Fruit fly (Drosophila melanogaster) whole organism, embryonic: ENCODE results near the gene CG10801.

Experiments
- Adf1 ChIP-seq: fragments of 200-800 bp; sonication (Bioruptor generic); IDR thresholded peaks from 2 replicates; pipeline ENCODE4 v1.3.6; 2022; ENCODE audit warnings: missing biosample characterization, missing genetic modification characterization
- Aef1 ChIP-seq: fragments of 200-800 bp; sonication (Bioruptor generic); IDR thresholded peaks from 3 replicates; pipeline ENCODE4 v1.3.6; 2022; ENCODE audit warnings: missing biosample characterization, missing genetic modification characterization
- CG10565 ChIP-seq: fragments of 200-800 bp; sonication (Bioruptor generic); optimal IDR thresholded peaks from 3 replicates; lab custom pipeline; 2016; ENCODE audit warnings: missing biosample characterization, mild to moderate bottlenecking, missing genetic modification characterization
- CG11093 ChIP-seq: fragments of 200-800 bp; sonication (Bioruptor generic); IDR thresholded peaks from 3 replicates; pipeline ENCODE4 v1.3.6; 2022; ENCODE audit warnings: missing biosample characterization, missing genetic modification characterization
- CG11695 ChIP-seq: fragments of 200-800 bp; sonication (Bioruptor generic); IDR thresholded peaks from 3 replicates; pipeline ENCODE4 v1.3.6; 2022; ENCODE audit warnings: missing biosample characterization, missing genetic modification characterization
- CG11696 ChIP-seq: fragments of 200-800 bp; sonication (Bioruptor generic); IDR thresholded peaks from 2 replicates; pipeline ENCODE4 v1.3.6; 2022; ENCODE audit warnings: missing biosample characterization, missing genetic modification characterization
- CG14860 ChIP-seq: fragments of 200-800 bp; sonication (Bioruptor generic); IDR thresholded peaks from 3 replicates; pipeline ENCODE4 v1.3.6; 2022; ENCODE audit warnings: missing biosample characterization, missing genetic modification characterization; ENCODE audit not compliant: partially characterized antibody
- CG17612 ChIP-seq: fragments of 200-800 bp; sonication (Bioruptor generic); IDR thresholded peaks from 2 replicates; pipeline ENCODE4 v1.3.6; 2022; ENCODE audit warnings: missing biosample characterization, missing genetic modification characterization
- CG2116 ChIP-seq: fragments of 200-800 bp; sonication (Bioruptor generic); optimal IDR thresholded peaks from 3 replicates; lab custom pipeline; 2018; ENCODE audit warnings: missing biosample characterization, mild to moderate bottlenecking, missing genetic modification characterization
- CG2875 ChIP-seq: fragments of 200-800 bp; sonication (Bioruptor generic); optimal IDR thresholded peaks from 2 replicates; lab custom pipeline; 2017; ENCODE audit warnings: missing biosample characterization, mild to moderate bottlenecking, missing genetic modification characterization, missing genetic modification reagents
- CG30431 ChIP-seq: fragments of 200-800 bp; sonication (Bioruptor generic); optimal IDR thresholded peaks from 2 replicates; lab custom pipeline; 2017; ENCODE audit warnings: missing biosample characterization, missing genetic modification characterization
- CG33557 ChIP-seq: fragments of 200-800 bp; sonication (Bioruptor generic); optimal IDR thresholded peaks from 2 replicates; lab custom pipeline; 2019; ENCODE audit warnings: missing biosample characterization, mild to moderate bottlenecking, missing genetic modification characterization, moderate library complexity
- CG3847 ChIP-seq: fragments of 200-800 bp; sonication (Bioruptor generic); IDR thresholded peaks from 2 replicates; pipeline ENCODE4 v1.3.6; 2022; ENCODE audit warnings: missing biosample characterization, missing genetic modification characterization
- CG4424 ChIP-seq: fragments of 200-800 bp; sonication (Bioruptor generic); optimal IDR thresholded peaks from 3 replicates; lab custom pipeline; 2016; ENCODE audit warnings: missing biosample characterization, missing genetic modification characterization
- CG5180 ChIP-seq: fragments of 200-800 bp; sonication (Bioruptor generic); optimal IDR thresholded peaks from 3 replicates; lab custom pipeline; 2017; ENCODE audit warnings: missing biosample characterization, missing genetic modification characterization, mild to moderate bottlenecking, moderate library complexity, missing genetic modification reagents
- CG6765 ChIP-seq: fragments of 200-800 bp; sonication (Bioruptor generic); optimal IDR thresholded peaks from 3 replicates; lab custom pipeline; 2017; ENCODE audit warnings: missing biosample characterization, mild to moderate bottlenecking, missing genetic modification characterization
- CG7786 ChIP-seq: fragments of 200-800 bp; sonication (Bioruptor generic); optimal IDR thresholded peaks from 2 replicates; lab custom pipeline; 2016; ENCODE audit warnings: missing biosample characterization, missing genetic modification characterization
- CG9932 ChIP-seq: fragments of 200-800 bp; sonication (Bioruptor generic); IDR thresholded peaks from 2 replicates; pipeline ENCODE4 v1.3.6; 2022; ENCODE audit warnings: missing biosample characterization, missing genetic modification characterization
- Camta ChIP-seq: fragments of 200-800 bp; sonication (Bioruptor generic); optimal IDR thresholded peaks from 2 replicates; lab custom pipeline; 2016; ENCODE audit warnings: missing biosample characterization, missing genetic modification characterization
- CoRest ChIP-seq: fragments of 200-800 bp; sonication (Bioruptor generic); optimal IDR thresholded peaks from 3 replicates; lab custom pipeline; 2018; ENCODE audit warnings: missing biosample characterization, mild to moderate bottlenecking, missing genetic modification characterization, moderate library complexity
- D19A ChIP-seq: fragments of 200-800 bp; optimal IDR thresholded peaks from 3 replicates; lab custom pipeline; 2019; ENCODE audit warnings: missing biosample characterization, mild to moderate bottlenecking, missing genetic modification characterization, moderate library complexity
- Doc3 ChIP-seq: fragments of 200-800 bp; sonication (Bioruptor generic); IDR thresholded peaks from 3 replicates; pipeline ENCODE4 v1.3.6; 2022; ENCODE audit warnings: missing biosample characterization, missing genetic modification characterization; ENCODE audit not compliant: partially characterized antibody
- E2f2 ChIP-seq: fragments of 200-800 bp; sonication (Bioruptor generic); IDR thresholded peaks from 2 replicates; pipeline ENCODE4 v1.3.6; 2022; ENCODE audit warnings: missing biosample characterization, missing genetic modification characterization
- Eip74EF ChIP-seq, 2 experiments: fragments of 200-800 bp in 1 of 2; fragments of >200 bp in 1 of 2; sonication (Bioruptor generic) in 1 of 2; optimal IDR thresholded peaks; 2 replicates each; lab custom pipeline; 2017 to 2019; ENCODE audit warnings: missing biosample characterization in 2 of 2, missing genetic modification characterization in 2 of 2, mild to moderate bottlenecking in 1 of 2, moderate library complexity in 1 of 2
- Hmr ChIP-seq: fragments of 200-800 bp; sonication (Bioruptor generic); optimal IDR thresholded peaks from 3 replicates; lab custom pipeline; 2017; ENCODE audit warnings: mild to moderate bottlenecking, missing biosample characterization, missing genetic modification reagents, missing genetic modification characterization
- Lpt ChIP-seq: fragments of >200 bp; optimal IDR thresholded peaks from 2 replicates; lab custom pipeline; 2018; ENCODE audit warnings: missing biosample characterization, missing genetic modification characterization
- Nf-YB ChIP-seq: fragments of 200-800 bp; sonication (Bioruptor generic); optimal IDR thresholded peaks from 3 replicates; lab custom pipeline; 2019; ENCODE audit warnings: missing biosample characterization, mild to moderate bottlenecking, missing genetic modification characterization, moderate library complexity
- Ptx1 ChIP-seq: fragments of 200-800 bp; sonication (Bioruptor generic); IDR thresholded peaks from 2 replicates; pipeline ENCODE4 v1.3.6; 2022; ENCODE audit warnings: missing biosample characterization, missing genetic modification characterization
- Sry-δ ChIP-seq: fragments of 200-800 bp; sonication (Bioruptor generic); optimal IDR thresholded peaks from 2 replicates; lab custom pipeline; 2016; ENCODE audit warnings: missing biosample characterization, missing genetic modification characterization
- Tbp ChIP-seq: fragments of >200 bp; optimal IDR thresholded peaks from 2 replicates; lab custom pipeline; 2018; ENCODE audit warnings: missing biosample characterization, missing genetic modification characterization
- amos ChIP-seq: fragments of 200-800 bp; sonication (Bioruptor generic); IDR thresholded peaks from 2 replicates; pipeline ENCODE4 v1.3.6; 2022; ENCODE audit warnings: missing biosample characterization, missing genetic modification characterization; ENCODE audit not compliant: partially characterized antibody
- ara ChIP-seq: fragments of 200-800 bp; sonication (Bioruptor generic); IDR thresholded peaks from 2 replicates; pipeline ENCODE4 v1.3.6; 2022; ENCODE audit warnings: missing biosample characterization, missing genetic modification characterization
- ase ChIP-seq: fragments of 200-800 bp; sonication (Bioruptor generic); IDR thresholded peaks from 3 replicates; pipeline ENCODE4 v1.3.6; 2022; ENCODE audit warnings: missing biosample characterization, missing genetic modification characterization
- bcd ChIP-seq: fragments of 200-800 bp; sonication (Bioruptor generic); optimal IDR thresholded peaks from 2 replicates; lab custom pipeline; 2017; ENCODE audit warnings: missing biosample characterization, mild to moderate bottlenecking, missing genetic modification characterization
- cato ChIP-seq: fragments of 200-800 bp; sonication (Bioruptor generic); optimal IDR thresholded peaks from 2 replicates; lab custom pipeline; 2016; ENCODE audit warnings: missing biosample characterization, missing genetic modification characterization, borderline replicate concordance
- cwo ChIP-seq: fragments of 200-800 bp; sonication (Bioruptor generic); optimal IDR thresholded peaks from 3 replicates; lab custom pipeline; 2017; ENCODE audit warnings: missing biosample characterization, missing genetic modification characterization, mild to moderate bottlenecking, moderate library complexity, missing genetic modification reagents
- dati ChIP-seq: fragments of 200-800 bp; sonication (Bioruptor generic); IDR thresholded peaks from 2 replicates; pipeline ENCODE4 v1.3.6; 2022; ENCODE audit warnings: missing biosample characterization, missing genetic modification characterization
- dimm ChIP-seq: fragments of 200-800 bp; sonication (Bioruptor generic); IDR thresholded peaks from 2 replicates; pipeline ENCODE4 v1.3.6; 2022; ENCODE audit warnings: missing biosample characterization, missing genetic modification characterization
- emc ChIP-seq: fragments of 200-800 bp; sonication (Bioruptor generic); optimal IDR thresholded peaks from 2 replicates; lab custom pipeline; 2016; ENCODE audit warnings: missing biosample characterization, missing genetic modification characterization
- exex ChIP-seq: fragments of 200-800 bp; sonication (Bioruptor generic); optimal IDR thresholded peaks from 4 replicates; lab custom pipeline; 2018; ENCODE audit warnings: missing biosample characterization, mild to moderate bottlenecking, missing genetic modification characterization, moderate library complexity
- fd102C ChIP-seq: fragments of 200-800 bp; sonication (Bioruptor generic); optimal IDR thresholded peaks from 2 replicates; lab custom pipeline; 2018; ENCODE audit warnings: missing biosample characterization, mild to moderate bottlenecking, missing genetic modification characterization, moderate library complexity
- lbe ChIP-seq: fragments of 200-800 bp; sonication (Bioruptor generic); optimal IDR thresholded peaks from 2 replicates; lab custom pipeline; 2016; ENCODE audit warnings: missing biosample characterization, mild to moderate bottlenecking, missing genetic modification characterization
- lola ChIP-seq, 3 experiments: fragments of >200 bp in 2 of 3; fragments of 200-800 bp in 1 of 3; sonication (Bioruptor generic) in 1 of 3; optimal IDR thresholded peaks; 2 replicates each; lab custom pipeline; 2017 to 2019; ENCODE audit warnings: missing biosample characterization in 3 of 3, missing genetic modification characterization in 3 of 3, mild to moderate bottlenecking in 1 of 3, moderate library complexity in 1 of 3
- odd ChIP-seq: fragments of 200-800 bp; sonication (Bioruptor generic); optimal IDR thresholded peaks from 2 replicates; lab custom pipeline; 2017; ENCODE audit warnings: missing biosample characterization, mild to moderate bottlenecking, missing genetic modification characterization
- org-1 ChIP-seq: fragments of 200-800 bp; sonication (Bioruptor generic); optimal IDR thresholded peaks from 2 replicates; lab custom pipeline; 2017; ENCODE audit warnings: missing biosample characterization, missing genetic modification characterization
- p53 ChIP-seq: fragments of 200-800 bp; sonication (Bioruptor generic); optimal IDR thresholded peaks from 2 replicates; lab custom pipeline; 2016; ENCODE audit warnings: missing biosample characterization, missing genetic modification characterization
- pan ChIP-seq, 4 experiments: fragments of >200 bp in 3 of 4; fragments of 200-800 bp in 1 of 4; sonication (Bioruptor generic) in 1 of 4; optimal IDR thresholded peaks in 3 of 4; IDR thresholded peaks in 1 of 4; 2 replicates each; pipeline versions ENCODE4 v1.3.6 to Lab custom; 2017 to 2022; ENCODE audit warnings: missing biosample characterization in 2 of 4, missing genetic modification characterization in 2 of 4, mixed read lengths in 1 of 4
- so ChIP-seq: fragments of 200-800 bp; sonication (Bioruptor generic); IDR thresholded peaks from 3 replicates; pipeline ENCODE4 v1.3.6; 2022; ENCODE audit warnings: missing biosample characterization, missing genetic modification characterization
- tin ChIP-seq: fragments of 200-800 bp; sonication (Bioruptor generic); optimal IDR thresholded peaks from 3 replicates; lab custom pipeline; 2016; ENCODE audit warnings: missing biosample characterization, missing genetic modification characterization
- zen ChIP-seq: fragments of 200-800 bp; sonication (Bioruptor generic); optimal IDR thresholded peaks from 3 replicates; lab custom pipeline; 2018; ENCODE audit warnings: missing biosample characterization, mild to moderate bottlenecking, missing genetic modification characterization, moderate library complexity

CG10801 gene

dm6 chrX:3427614-3427965, 32.8 kb upstream of the CG10801 start (continued):
- TF ChIP-seq Hmr (GFP tag; lab: Kevin White, UChicago) (peak; percentile 68), p53 (peak; percentile 19), cwo (GFP tag; lab: Kevin White, UChicago) (no peak), CG6765 (GFP tag; lab: Kevin White, UChicago) (no peak), CG30431 (GFP tag; lab: Kevin White, UChicago) (peak; percentile 47), Lpt (GFP tag; lab: Kevin White, UChicago) (no peak), Adf1 (no peak), CG11696 (GFP tag; lab: Robert Waterston, UW) (no peak), ase (GFP tag; lab: Robert Waterston, UW) (0 out of 3 replicates have a peak, but pooled peaks have one; percentile 63), CG11093 (GFP tag; lab: Robert Waterston, UW) (no peak), Eip74EF (GFP tag; optimal IDR thresholded peaks at IDR 0.05; lab: Kevin White, UChicago) (peak in 1 of 2 experiments; percentile 10), exex (tag; lab: Kevin White, UChicago) (no peak), Aef1 (GFP tag; lab: Robert Waterston, UW) (peak; percentile 16; the same call in 1 of the 3 replicates), odd (GFP tag; lab: Kevin White, UChicago) (no peak), Camta (peak; percentile 72), emc (GFP tag; lab: Kevin White, UChicago) (no peak), CG4424 (GFP tag; lab: Kevin White, UChicago) (peak; percentile 53), CG11695 (0 out of 3 replicates have a peak, but pooled peaks have one; percentile 53), pan (optimal IDR thresholded peaks at IDR 0.05; lab: Kevin White, UChicago) (no peak), pan (GFP tag; optimal IDR thresholded peaks at IDR 0.05 in 1 of 2, IDR thresholded peaks at IDR 0.05 in 1 of 2) (peak in 1 of 2 experiments; percentile 66), Tbp (GFP tag; lab: Kevin White, UChicago) (no peak), CG10565 (GFP tag; lab: Kevin White, UChicago) (no peak), CoRest (peak; percentile 84), CG3847 (GFP tag; lab: Robert Waterston, UW) (peak; percentile 46; the same call in 1 of the 2 replicates), CG7786 (GFP tag; lab: Kevin White, UChicago) (peak; percentile 72), dati (no peak), Doc3 (no peak), Ptx1 (peak; percentile 70), CG5180 (GFP tag; lab: Kevin White, UChicago) (no peak), Sry-δ (GFP tag; lab: Kevin White, UChicago) (peak; percentile 16), dimm (no peak), CG2875 (GFP tag; lab: Kevin White, UChicago) (peak; percentile 63), Nf-YB (peak; percentile 65), tin (GFP tag; lab: Kevin White, UChicago) (peak; percentile 58), ara (peak; percentile 81), zen (tag; lab: Kevin White, UChicago) (peak; percentile 92), CG14860 (no peak), cato (GFP tag; lab: Kevin White, UChicago) (peak; percentile 48), CG2116 (GFP tag; lab: Kevin White, UChicago) (peak; percentile 30), bcd (peak; percentile 41), CG9932 (GFP tag; lab: Robert Waterston, UW) (no peak), lola (GFP tag; optimal IDR thresholded peaks at IDR 0.05; lab: Kevin White, UChicago) (peak in 1 of 3 experiments; percentile 93), E2f2 (GFP tag; lab: Robert Waterston, UW) (peak; percentile 55; the same call in 1 of the 2 replicates), org-1 (peak; percentile 79), so (no peak), amos (GFP tag; lab: Robert Waterston, UW) (no peak), CG17612 (GFP tag; lab: Robert Waterston, UW) (no peak), fd102C (GFP tag; lab: Kevin White, UChicago) (peak; percentile 97), CG33557 (peak; percentile 87), lbe (peak; percentile 69), D19A (tag; lab: Kevin White, UChicago) (peak; percentile 43)
